Worm (Caenorhabditis elegans) whole organism, early embryonic: Measurements from ENCODE around the gene ZK688.4.

ENCODE experiments used
- B0310.2 ChIP-seq: sonication (generic microtip); optimal IDR thresholded peaks from 2 replicates; lab custom pipeline; 2016; ENCODE audit warnings: mild to moderate bottlenecking, missing genetic modification characterization, missing compliant biosample characterization
- F13C5.2 ChIP-seq: sonication (generic microtip); optimal IDR thresholded peaks from 2 replicates; lab custom pipeline; 2017; ENCODE audit warnings: mild to moderate bottlenecking, missing genetic modification characterization, inconsistent platforms, missing compliant biosample characterization
- aly-1 ChIP-seq: sonication (generic microtip); optimal IDR thresholded peaks from 2 replicates; lab custom pipeline; 2016; ENCODE audit warnings: missing genetic modification characterization, missing compliant biosample characterization
- ama-1 ChIP-seq: fragments of 150-350 bp; optimal IDR thresholded peaks from 2 replicates; lab custom pipeline; 2014
- ceh-13 ChIP-seq: fragments of 200-800 bp; sonication (Bioruptor generic); optimal IDR thresholded peaks from 2 replicates; lab custom pipeline; 2018; ENCODE audit warnings: mild to moderate bottlenecking, missing genetic modification characterization, missing compliant biosample characterization
- ceh-36 ChIP-seq: sonication (generic microtip); optimal IDR thresholded peaks from 2 replicates; lab custom pipeline; 2016; ENCODE audit warnings: missing genetic modification characterization, inconsistent platforms, missing compliant biosample characterization
- ets-7 ChIP-seq: sonication (generic microtip); optimal IDR thresholded peaks from 2 replicates; lab custom pipeline; 2016; ENCODE audit warnings: missing genotype, missing genetic modification characterization, missing compliant biosample characterization
- flt-1 ChIP-seq: fragments of 200-800 bp; sonication (Bioruptor generic); IDR thresholded peaks from 2 replicates; pipeline ENCODE4 v1.3.6; 2022; ENCODE audit warnings: missing genetic modification characterization, missing compliant biosample characterization
- hmbx-1 ChIP-seq: sonication (generic microtip); optimal IDR thresholded peaks from 2 replicates; lab custom pipeline; 2016; ENCODE audit warnings: mild to moderate bottlenecking, missing genetic modification characterization, missing compliant biosample characterization
- hmg-4 ChIP-seq: fragments of 200-800 bp; sonication (Bioruptor generic); optimal IDR thresholded peaks from 2 replicates; lab custom pipeline; 2018; ENCODE audit warnings: mild to moderate bottlenecking, missing genetic modification characterization, missing compliant biosample characterization
- hnd-1 ChIP-seq: sonication (generic microtip); optimal IDR thresholded peaks from 2 replicates; lab custom pipeline; 2016; ENCODE audit warnings: missing genetic modification characterization, missing compliant biosample characterization
- pes-1 ChIP-seq: fragments of 200-800 bp; sonication (Bioruptor generic); IDR thresholded peaks from 2 replicates; pipeline ENCODE4 v1.3.6; 2022; ENCODE audit warnings: missing genetic modification reagents, missing genetic modification characterization, missing compliant biosample characterization
- scrt-1 ChIP-seq: fragments of 200-800 bp; sonication (Bioruptor generic); IDR thresholded peaks from 2 replicates; pipeline ENCODE4 v1.3.6; 2022; ENCODE audit warnings: missing genetic modification characterization, missing compliant biosample characterization
- sea-1 ChIP-seq: fragments of 200-800 bp; sonication (Bioruptor generic); conservative IDR thresholded peaks from 2 replicates; pipeline ENCODE4 v1.3.6; 2022; ENCODE audit warnings: missing genetic modification characterization, missing compliant biosample characterization
- tbx-11 ChIP-seq: fragments of 200-800 bp; sonication (Bioruptor generic); IDR thresholded peaks from 2 replicates; pipeline ENCODE4 v1.3.6; 2022; ENCODE audit warnings: missing genetic modification characterization, missing compliant biosample characterization
- tbx-37 ChIP-seq: fragments of 200-800 bp; sonication (Bioruptor generic); conservative IDR thresholded peaks from 2 replicates; pipeline ENCODE4 v1.3.6; 2022; ENCODE audit warnings: missing genetic modification reagents, missing genetic modification characterization, missing compliant biosample characterization
- tra-4 ChIP-seq: sonication (generic microtip); optimal IDR thresholded peaks from 2 replicates; lab custom pipeline; 2017; ENCODE audit warnings: missing genetic modification characterization, missing compliant biosample characterization

The ZK688.4 gene

ce11 chrIII:7860885-7861284 is 33.9 kb upstream of the ZK688.4 start, which contains the start of gene cuc-1:
Gene cuc-1 (minus strand): TSS chrIII:7860985.
- no peak for TF ChIP-seq B0310.2 (tag; lab: Kevin White, UChicago)
- TF ChIP-seq flt-1 (GFP tag; lab: Robert Waterston, UW), result no peak
- TF ChIP-seq ceh-13 (GFP tag; lab: Kevin White, UChicago), result no peak
- no peak for TF ChIP-seq tbx-37 (GFP tag; lab: Robert Waterston, UW)
- TF ChIP-seq F13C5.2 (tag; lab: Kevin White, UChicago), result no peak
- TF ChIP-seq scrt-1 (GFP tag; lab: Robert Waterston, UW), result no peak
- TF ChIP-seq ama-1 (lab: Kevin White, UChicago), result no peak
- no peak for TF ChIP-seq tra-4 (tag; lab: Kevin White, UChicago)
- TF ChIP-seq ceh-36 (tag; lab: Kevin White, UChicago), result no peak
- no peak for TF ChIP-seq tbx-11 (GFP tag; lab: Robert Waterston, UW)

ce11 chrIII:7861535-7862120 is 33.2 kb upstream of the ZK688.4 start, which contains the start of gene snr-5:
Gene snr-5 (plus strand): TSS chrIII:7862070.
- TF ChIP-seq hnd-1 (tag; lab: Kevin White, UChicago) (no peak), scrt-1 (GFP tag; lab: Robert Waterston, UW) (no peak), ceh-13 (GFP tag; lab: Kevin White, UChicago) (no peak), tra-4 (tag; lab: Kevin White, UChicago) (no peak), tbx-37 (GFP tag; lab: Robert Waterston, UW) (no peak), tbx-11 (GFP tag; lab: Robert Waterston, UW) (no peak), B0310.2 (tag; lab: Kevin White, UChicago) (no peak), ceh-36 (tag; lab: Kevin White, UChicago) (no peak), F13C5.2 (tag; lab: Kevin White, UChicago) (no peak), aly-1 (no peak), ama-1 (lab: Kevin White, UChicago) (no peak), pes-1 (GFP tag; lab: Robert Waterston, UW) (no peak), sea-1 (GFP tag; lab: Robert Waterston, UW) (no peak), flt-1 (GFP tag; lab: Robert Waterston, UW) (no peak), hmbx-1 (tag; lab: Kevin White, UChicago) (no peak)

- TF ChIP-seq tbx-37 (GFP tag; lab: Robert Waterston, UW), result no peak
- no peak for TF ChIP-seq ama-1 (lab: Kevin White, UChicago)
- no peak for TF ChIP-seq hnd-1 (tag; lab: Kevin White, UChicago)
- TF ChIP-seq scrt-1 (GFP tag; lab: Robert Waterston, UW), result no peak
- TF ChIP-seq hmg-4 (GFP tag; lab: Kevin White, UChicago), result no peak
- TF ChIP-seq hmbx-1 (tag; lab: Kevin White, UChicago), result no peak
- no peak for TF ChIP-seq B0310.2 (tag; lab: Kevin White, UChicago)
- TF ChIP-seq pes-1 (GFP tag; lab: Robert Waterston, UW), result no peak
- no peak for TF ChIP-seq aly-1
- no peak for TF ChIP-seq tbx-11 (GFP tag; lab: Robert Waterston, UW)
- no peak for TF ChIP-seq ceh-13 (GFP tag; lab: Kevin White, UChicago)
- TF ChIP-seq tra-4 (tag; lab: Kevin White, UChicago), result no peak
- no peak for TF ChIP-seq F13C5.2 (tag; lab: Kevin White, UChicago)
- no peak for TF ChIP-seq ceh-36 (tag; lab: Kevin White, UChicago)
- no peak for TF ChIP-seq sea-1 (GFP tag; lab: Robert Waterston, UW)
- TF ChIP-seq flt-1 (GFP tag; lab: Robert Waterston, UW), result no peak
Observed at ce11 chrIII:7865238-7865761, 29.5 kb upstream of the ZK688.4 start, which contains the start of gene slc-17.3. Gene slc-17.3 (minus strand): TSS chrIII:7865288.

ce11 chrIII:7866189-7866588 is 28.6 kb upstream of the ZK688.4 start, which contains the start of gene cup-4:
Gene cup-4 (plus strand): TSS chrIII:7866489.
- TF ChIP-seq hmg-4 (GFP tag; lab: Kevin White, UChicago) (no peak), ceh-36 (tag; lab: Kevin White, UChicago) (no peak)

ce11 chrIII:7872776-7873175 is 22.0 kb upstream of the ZK688.4 start:
- TF ChIP-seq sea-1 (GFP tag; lab: Robert Waterston, UW) (no peak), ceh-36 (tag; lab: Kevin White, UChicago) (no peak), tbx-37 (GFP tag; lab: Robert Waterston, UW) (no peak), aly-1 (no peak), hmg-4 (GFP tag; lab: Kevin White, UChicago) (no peak), ama-1 (lab: Kevin White, UChicago) (no peak), ceh-13 (GFP tag; lab: Kevin White, UChicago) (no peak), pes-1 (GFP tag; lab: Robert Waterston, UW) (no peak), ets-7 (no peak), F13C5.2 (tag; lab: Kevin White, UChicago) (no peak), tbx-11 (GFP tag; lab: Robert Waterston, UW) (no peak), hmbx-1 (tag; lab: Kevin White, UChicago) (no peak), scrt-1 (GFP tag; lab: Robert Waterston, UW) (no peak), flt-1 (GFP tag; lab: Robert Waterston, UW) (no peak), hnd-1 (tag; lab: Kevin White, UChicago) (no peak), tra-4 (tag; lab: Kevin White, UChicago) (no peak), B0310.2 (tag; lab: Kevin White, UChicago) (no peak)

- TF ChIP-seq tra-4 (tag; lab: Kevin White, UChicago) (no peak), tbx-37 (GFP tag; lab: Robert Waterston, UW) (no peak), hmbx-1 (tag; lab: Kevin White, UChicago) (no peak), scrt-1 (GFP tag; lab: Robert Waterston, UW) (no peak)
Observed at ce11 chrIII:7873481-7873880, 21.3 kb upstream of the ZK688.4 start, which contains the start of gene tyr-1. Gene tyr-1 (plus strand): TSS chrIII:7873781.
